Worm (Caenorhabditis elegans): ENCODE data around the gene C27D9.2.

C27D9.2 gene

DNA sequence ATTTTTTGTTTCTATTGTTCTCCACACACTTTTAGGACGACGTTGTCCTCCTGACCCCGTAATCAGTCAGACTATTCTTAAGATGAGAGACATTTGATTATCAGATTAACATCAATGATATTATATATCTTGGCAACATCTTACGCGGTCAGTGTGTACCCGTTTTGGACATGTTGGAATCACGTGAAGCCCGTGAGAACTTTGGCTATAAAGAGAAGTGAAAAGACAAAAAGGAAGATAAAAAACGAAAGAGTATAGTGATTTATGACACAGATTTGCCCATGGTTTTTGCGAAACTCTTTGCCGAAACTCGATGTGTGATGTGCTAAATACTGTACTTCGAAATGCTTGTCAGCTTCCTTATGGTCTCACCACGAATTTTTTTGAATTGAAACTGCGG is 11.4 kb downstream of the C27D9.2 start:
- TF ChIP-seq unc-62 (GFP tag; optimal IDR thresholded peaks at IDR 0.05): no peak

DNA sequence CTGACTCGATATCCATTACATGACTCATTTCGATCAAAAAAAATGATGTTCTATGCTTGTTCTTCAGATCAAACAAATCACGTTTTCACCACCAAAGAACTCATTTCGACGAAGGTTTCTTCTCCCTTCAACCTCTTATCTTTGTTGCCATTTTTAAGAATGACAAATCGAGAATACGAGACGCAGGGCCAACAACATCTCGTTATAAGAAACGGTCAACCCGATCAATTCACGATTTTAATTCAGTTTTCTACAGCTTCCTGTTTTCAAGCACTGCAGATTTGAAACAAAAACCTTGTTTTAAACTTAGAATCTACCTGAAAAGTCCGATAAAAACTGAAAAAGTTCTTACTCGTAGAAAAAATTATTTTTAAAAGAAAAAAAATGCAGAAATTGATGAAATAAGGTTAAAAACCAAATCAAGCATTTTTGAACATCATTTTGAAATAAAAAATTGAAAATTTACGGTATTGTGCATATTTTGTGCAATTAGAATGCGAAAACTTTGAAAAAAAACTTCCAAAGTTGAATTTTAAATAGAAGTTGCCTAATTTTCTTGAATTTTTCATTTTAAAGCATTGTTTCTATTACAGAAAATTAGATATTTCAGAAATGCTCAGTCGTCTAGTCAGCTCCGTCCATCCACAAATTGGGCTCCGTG is 15.0 kb downstream of the C27D9.2 start, which contains the start of gene acs-11:
Gene acs-11, plus strand, starts transcription at position 611 of the 661 bp plus-strand sequence.
- no peak for TF ChIP-seq unc-62 (GFP tag; optimal IDR thresholded peaks at IDR 0.05)

DNA sequence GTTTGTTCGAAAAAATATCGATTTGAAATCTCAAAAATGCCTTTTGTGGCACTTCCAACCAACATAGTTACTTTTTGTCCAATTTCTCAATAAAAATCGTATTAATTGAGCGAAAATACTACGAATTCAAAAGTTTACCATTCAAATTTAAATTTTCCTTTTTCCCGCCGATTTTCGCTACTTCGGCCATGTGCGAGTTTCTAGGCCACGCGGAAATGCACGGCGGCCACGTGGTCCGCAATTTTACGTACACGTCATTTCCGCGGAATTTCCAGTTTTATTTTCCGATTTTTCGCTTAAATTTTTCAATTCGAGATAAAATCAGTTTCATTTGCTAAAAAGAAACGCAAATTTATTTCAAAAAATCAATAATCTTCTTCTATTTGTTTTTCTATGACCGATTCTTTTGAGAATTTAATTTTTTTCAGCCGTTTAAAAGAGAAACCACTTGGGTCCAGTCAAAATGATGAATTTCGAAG is 16.6 kb downstream of the C27D9.2 start, which contains the start of gene eas-1:
Gene eas-1, plus strand, starts transcription at position 429 of the 479 bp plus-strand sequence.
- no peak for TF ChIP-seq unc-62 (GFP tag; optimal IDR thresholded peaks at IDR 0.05)

DNA sequence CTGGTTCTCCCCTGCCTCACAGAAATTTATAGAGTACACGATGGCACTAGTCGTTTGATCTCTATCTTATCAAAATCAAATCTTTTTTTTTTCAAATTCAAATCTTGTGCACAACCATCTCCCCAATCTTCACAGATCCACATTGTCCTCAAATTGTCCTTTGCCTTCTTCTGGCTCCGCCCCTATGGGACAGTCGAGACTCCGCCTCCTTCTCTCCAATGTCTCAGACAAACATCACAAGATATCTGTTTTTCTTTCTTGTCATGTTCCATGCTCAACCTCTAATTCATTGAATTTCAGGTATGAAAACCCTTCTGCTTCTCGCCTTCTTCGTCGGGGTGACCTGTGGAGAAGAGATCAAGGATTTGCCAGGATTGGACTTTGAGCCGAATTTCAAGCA is 19.3 kb downstream of the C27D9.2 start, which contains the start of gene ctsa-1.1:
Gene ctsa-1.1, plus strand, starts transcription at position 301 of the 400 bp plus-strand sequence.
- no peak for TF ChIP-seq unc-62 (GFP tag; optimal IDR thresholded peaks at IDR 0.05)

DNA sequence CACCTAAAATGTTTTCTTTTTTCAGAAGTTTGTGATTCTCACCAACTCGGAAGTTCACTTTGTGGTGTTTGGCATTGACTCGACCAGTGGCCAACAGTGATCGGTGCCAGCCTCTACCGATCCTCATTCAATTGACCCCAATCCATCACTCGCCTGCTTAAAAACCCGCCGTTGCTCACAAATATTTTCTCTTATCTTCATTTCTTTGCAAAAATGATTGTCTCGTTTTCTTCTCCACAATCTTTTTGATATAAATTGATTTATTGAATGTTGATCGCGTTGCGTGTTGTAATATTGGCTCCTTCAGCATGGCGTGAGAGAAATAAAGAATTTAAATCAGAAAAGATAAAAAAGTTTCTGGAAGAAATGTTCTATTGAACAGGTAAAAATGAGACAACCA is 20.1 kb downstream of the C27D9.2 start:
- TF ChIP-seq unc-62 (GFP tag; optimal IDR thresholded peaks at IDR 0.05): no peak

DNA sequence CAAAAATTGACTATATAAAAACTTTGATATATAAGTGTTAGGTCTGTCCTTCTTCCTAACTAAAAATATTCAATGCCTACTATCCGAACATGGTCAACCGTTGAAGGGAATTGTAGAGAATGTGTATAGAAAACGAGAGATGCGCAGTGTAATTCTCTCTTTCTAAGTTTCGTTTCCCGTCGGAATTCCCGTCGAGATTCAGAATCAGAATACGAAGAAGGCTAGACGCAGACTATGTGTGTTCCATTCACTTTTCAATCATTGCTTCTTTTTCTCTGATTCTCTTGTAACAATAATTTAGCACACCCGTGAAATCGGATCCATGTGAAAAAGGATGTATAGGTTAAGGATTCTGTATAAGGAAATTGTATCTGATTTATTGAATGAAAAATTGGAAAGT is 22.2 kb downstream of the C27D9.2 start:
- TF ChIP-seq unc-62 (GFP tag; optimal IDR thresholded peaks at IDR 0.05): no peak

DNA sequence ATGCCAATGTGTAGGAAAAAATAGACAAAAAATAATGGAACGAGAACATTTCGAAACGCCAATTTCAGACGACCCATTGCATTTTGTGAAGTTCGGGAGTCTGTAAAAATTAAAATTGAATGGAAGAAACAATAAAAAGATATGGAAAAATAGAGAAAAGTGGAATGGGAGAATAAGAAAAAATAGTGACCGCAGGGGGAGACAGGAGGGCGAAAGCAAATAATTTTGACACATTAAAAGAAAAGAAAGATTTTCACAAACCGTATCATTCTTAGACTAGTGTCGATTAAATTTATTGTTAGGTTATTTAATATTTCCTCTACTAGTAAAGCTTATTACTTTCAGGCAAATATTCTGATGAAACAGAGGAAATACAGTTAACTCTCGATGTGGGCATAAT is 22.8 kb downstream of the C27D9.2 start, which contains the start of gene F41C3.11:
Gene F41C3.11, minus strand, starts transcription at position 101 of the 400 bp plus-strand sequence.
- no peak for TF ChIP-seq unc-62 (GFP tag; optimal IDR thresholded peaks at IDR 0.05)

DNA sequence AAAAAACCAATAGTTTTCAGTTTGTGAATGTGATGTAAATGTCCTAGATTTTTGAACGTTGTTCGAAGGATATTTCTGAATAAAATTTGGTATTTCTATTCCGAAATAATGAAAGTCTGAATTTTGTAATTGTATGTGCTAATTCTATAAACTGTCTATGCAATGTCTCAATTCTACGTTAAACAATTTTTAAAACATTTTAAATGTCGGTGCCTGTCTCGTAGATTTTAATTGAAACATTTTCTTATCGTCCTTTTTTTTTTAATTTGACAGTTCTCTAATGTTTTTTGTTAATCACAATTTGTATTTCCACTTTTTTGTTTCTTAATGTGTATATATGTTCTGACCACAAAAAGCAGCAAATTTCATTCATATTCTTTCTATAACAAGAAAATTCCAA is 26.9 kb downstream of the C27D9.2 start, which contains the start of gene F41C3.7:
Gene F41C3.7, plus strand, starts transcription at position 301 of the 400 bp plus-strand sequence.
- TF ChIP-seq unc-62 (GFP tag; optimal IDR thresholded peaks at IDR 0.05): no peak

DNA sequence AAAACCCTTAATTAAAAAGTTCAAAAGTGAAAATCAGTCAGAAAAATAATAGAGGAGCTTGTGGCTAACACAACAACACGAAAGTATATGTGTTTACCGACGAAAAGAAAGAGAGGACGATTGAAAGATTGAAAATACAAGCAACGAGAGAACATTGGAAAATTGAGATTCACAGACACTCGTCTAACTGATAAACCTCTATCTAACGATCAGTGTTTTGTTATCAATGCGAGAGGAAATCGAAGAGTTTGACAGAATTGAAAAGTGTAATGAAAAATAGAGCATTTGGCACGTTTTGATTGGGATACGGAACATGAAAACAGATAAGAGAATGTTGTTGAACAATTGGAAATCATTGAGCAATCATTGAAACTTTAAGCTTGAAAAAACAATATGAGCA is 28.0 kb downstream of the C27D9.2 start:
- no peak for TF ChIP-seq unc-62 (GFP tag; optimal IDR thresholded peaks at IDR 0.05)

DNA sequence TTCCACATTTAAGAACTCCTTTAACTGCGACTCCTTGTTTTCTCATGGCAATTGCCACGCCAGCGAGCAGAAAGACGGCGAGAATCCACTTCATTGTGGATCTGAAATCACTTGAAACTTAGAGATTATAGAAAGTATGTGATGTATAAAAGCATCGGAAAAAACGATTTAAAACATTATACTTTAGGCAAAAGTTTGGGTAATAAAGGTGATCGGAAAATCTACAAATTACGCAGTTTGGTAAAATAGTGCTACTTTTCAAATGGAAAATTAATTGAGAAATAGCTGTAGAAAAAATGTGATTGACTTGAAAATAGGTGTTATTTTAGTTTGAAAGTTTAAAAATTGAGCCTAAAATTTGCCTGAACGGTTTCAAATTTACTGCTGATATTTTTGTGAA is 28.9 kb downstream of the C27D9.2 start, which contains the start of gene ttr-41:
Gene ttr-41, minus strand, starts transcription at position 101 of the 400 bp plus-strand sequence.
- no peak for TF ChIP-seq unc-62 (GFP tag; optimal IDR thresholded peaks at IDR 0.05)

DNA sequence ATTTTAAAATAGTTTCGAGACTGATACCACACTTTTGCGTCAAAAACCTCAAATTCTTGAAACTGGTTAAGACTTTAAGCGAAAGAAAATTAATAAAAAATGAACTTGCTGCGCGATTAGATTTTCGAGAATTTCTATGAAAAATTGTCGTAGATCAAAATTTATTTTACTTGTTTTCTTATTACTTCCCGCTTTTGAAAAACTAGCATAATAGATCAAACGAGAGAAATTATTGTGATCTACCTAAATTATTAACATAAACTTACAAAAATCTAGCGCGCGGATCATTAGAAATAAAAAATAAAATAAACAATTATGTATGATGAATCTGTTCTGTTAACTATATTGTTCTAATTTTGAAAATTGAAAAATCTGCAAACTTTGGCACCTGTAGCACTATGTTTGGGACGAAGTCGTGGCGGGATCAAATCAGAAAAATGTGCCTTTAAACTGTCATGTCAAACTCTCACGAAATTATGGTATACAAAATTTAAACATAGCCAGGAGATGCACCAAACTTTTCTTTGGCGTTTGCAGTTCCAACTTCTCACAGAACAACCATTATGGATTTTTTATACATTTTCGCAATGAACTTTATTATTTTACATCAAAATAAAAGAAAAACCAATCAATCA is 29.8 kb downstream of the C27D9.2 start:
- TF ChIP-seq unc-62 (GFP tag; optimal IDR thresholded peaks at IDR 0.05): no peak

DNA sequence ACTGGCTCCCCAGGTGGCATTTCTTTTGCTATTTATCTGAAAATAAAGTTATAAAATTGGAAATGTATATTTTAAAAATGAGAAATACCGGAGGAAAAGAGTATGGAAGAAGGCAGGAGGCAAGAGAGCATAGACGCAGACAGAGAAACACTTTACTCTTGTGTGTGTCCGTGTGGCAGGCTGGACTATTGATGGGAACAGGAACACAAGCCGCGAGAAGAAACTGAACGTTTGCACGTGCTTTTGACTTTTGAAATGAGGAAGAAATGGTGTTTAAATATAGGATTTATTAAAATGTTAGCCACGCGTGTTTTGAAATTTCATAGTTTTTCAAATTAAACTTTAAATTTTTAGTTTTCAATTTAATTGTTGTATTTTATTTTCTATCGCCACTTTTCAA is 30.5 kb downstream of the C27D9.2 start, which contains the start of gene F10G7.10:
Gene F10G7.10, minus strand, starts transcription at position 145 of the 400 bp plus-strand sequence.
- no peak for TF ChIP-seq unc-62 (GFP tag; optimal IDR thresholded peaks at IDR 0.05)

DNA sequence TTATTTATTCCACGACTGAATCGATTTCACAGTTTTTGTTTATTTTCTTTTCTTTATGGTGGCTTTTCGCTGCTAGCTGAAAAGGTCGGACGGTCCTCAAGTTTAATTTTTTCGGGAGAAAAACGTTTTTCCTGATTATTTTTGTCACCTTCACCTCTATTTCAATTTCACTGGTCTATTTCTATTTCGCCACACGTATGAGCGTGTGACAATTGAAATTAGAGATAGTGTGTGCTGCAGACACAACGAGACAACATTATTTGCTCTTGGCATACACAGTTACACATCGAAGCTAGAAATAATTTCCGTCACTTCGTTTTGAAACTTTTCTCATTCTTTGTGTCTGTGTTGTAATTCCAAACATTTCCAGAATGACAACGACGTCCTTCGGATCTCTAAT is 41.0 kb downstream of the C27D9.2 start, which contains the start of gene F41C3.8:
Gene F41C3.8, plus strand, starts transcription at position 371 of the 400 bp plus-strand sequence.
- no peak for TF ChIP-seq unc-62 (GFP tag; optimal IDR thresholded peaks at IDR 0.05)

DNA sequence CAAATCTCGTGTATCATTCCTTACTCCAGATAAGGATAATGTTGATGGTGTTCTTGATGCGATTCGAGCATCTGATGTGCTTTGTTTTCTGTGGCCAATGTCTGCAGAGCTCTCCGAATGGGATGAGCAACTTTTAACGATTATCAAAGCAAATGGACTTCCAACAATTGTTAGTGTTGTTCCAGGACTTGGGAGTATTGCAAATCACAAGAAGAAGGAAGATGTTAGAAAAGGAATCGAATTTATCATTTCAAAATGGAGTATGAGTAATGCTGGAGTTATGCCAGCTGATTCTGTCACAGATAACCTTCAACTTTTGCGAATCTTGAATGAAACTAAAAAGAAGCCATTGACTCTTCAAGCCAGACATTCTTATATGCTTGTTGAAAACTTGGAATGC is 45.8 kb downstream of the C27D9.2 start:
- TF ChIP-seq unc-62 (GFP tag; optimal IDR thresholded peaks at IDR 0.05): no peak

DNA sequence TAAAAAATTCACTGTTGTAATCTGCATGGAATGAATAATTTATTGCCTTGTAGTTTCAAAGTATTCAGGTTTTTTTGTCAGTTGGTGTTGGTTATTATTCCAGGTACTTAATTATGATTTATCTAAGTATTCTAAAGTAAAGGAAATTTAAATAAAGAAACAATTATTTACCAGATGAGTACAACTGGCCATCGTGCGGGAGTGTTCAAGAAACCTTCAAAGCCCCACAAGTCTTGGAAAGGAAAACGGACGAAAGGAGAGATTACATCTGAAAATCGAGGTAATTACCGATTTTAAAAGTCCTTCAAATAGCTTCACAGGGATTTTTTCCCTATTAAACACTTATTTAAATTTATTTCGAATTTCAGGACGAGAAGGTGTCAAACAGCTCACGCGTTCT is 46.5 kb downstream of the C27D9.2 start, which contains the start of gene tag-151:
Gene tag-151, plus strand, starts transcription at position 158 of the 400 bp plus-strand sequence.
- TF ChIP-seq unc-62 (GFP tag; optimal IDR thresholded peaks at IDR 0.05): no peak

DNA sequence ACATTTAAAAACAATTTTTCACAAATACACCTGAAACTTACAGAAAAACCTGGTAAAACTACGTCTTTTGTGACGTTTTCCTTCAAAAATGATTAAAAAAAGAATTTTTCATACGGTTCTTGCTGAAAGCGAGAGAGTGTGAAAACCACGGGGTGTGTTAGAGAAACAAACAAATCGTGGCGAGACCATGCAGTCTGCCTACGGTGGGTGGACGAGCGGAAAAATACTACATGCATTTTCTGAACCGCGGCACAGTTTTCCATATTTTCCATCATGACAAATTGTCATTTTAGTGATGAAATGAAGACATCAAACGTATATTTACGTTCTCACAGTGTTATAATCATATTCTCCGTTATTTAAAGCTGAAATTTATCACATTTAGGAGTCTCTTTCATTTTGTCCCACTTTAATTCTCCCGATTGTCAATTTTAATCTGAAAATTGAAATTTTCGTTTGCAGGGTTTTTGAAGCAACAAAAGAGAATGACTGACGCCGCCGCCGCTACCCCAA is 50.2 kb downstream of the C27D9.2 start, which contains the start of the genes F10G7.9 and tsn-1:
Gene F10G7.9, minus strand, starts transcription at position 127 of the 513 bp plus-strand sequence.
Gene tsn-1, plus strand, starts transcription at position 463 of the 513 bp plus-strand sequence.
- no peak for TF ChIP-seq unc-62 (GFP tag; optimal IDR thresholded peaks at IDR 0.05)
